Worm (Caenorhabditis elegans) whole organism, mixed stage, embryonic: Measurements from ENCODE around the gene C44B12.6.

ENCODE experiments used
- blmp-1 ChIP-seq: fragments of 150-350 bp; optimal IDR thresholded peaks from 2 replicates; lab custom pipeline; 2014; ENCODE audit warnings: missing biosample characterization, missing genetic modification characterization
- ceh-39 ChIP-seq: fragments of 150-350 bp; optimal IDR thresholded peaks from 2 replicates; lab custom pipeline; 2014; ENCODE audit warnings: missing biosample characterization, missing genetic modification characterization
- ceh-83 ChIP-seq: fragments of 200-800 bp; sonication (Bioruptor generic); optimal IDR thresholded peaks from 2 replicates; lab custom pipeline; 2018; ENCODE audit warnings: mild to moderate bottlenecking, missing genetic modification characterization, missing compliant biosample characterization
- elt-1 ChIP-seq: sonication (generic microtip); optimal IDR thresholded peaks from 2 replicates; lab custom pipeline; 2017; ENCODE audit warnings: missing genetic modification characterization, mild to moderate bottlenecking, missing compliant biosample characterization, antibody characterized with exemption, moderate library complexity, borderline replicate concordance; ENCODE audit not compliant: insufficient read depth
- ham-2 ChIP-seq: fragments of 200-800 bp; sonication (Bioruptor generic); optimal IDR thresholded peaks from 2 replicates; lab custom pipeline; 2018; ENCODE audit warnings: mild to moderate bottlenecking, missing genetic modification characterization, missing compliant biosample characterization
- lsy-2 ChIP-seq: fragments of 150-350 bp; optimal IDR thresholded peaks from 2 replicates; lab custom pipeline; 2014; ENCODE audit warnings: missing biosample characterization, missing genetic modification characterization
- nhr-237 ChIP-seq: fragments of 150-350 bp; optimal IDR thresholded peaks from 2 replicates; lab custom pipeline; 2014; ENCODE audit warnings: missing biosample characterization, missing genetic modification characterization
- nhr-28 ChIP-seq: fragments of 150-350 bp; optimal IDR thresholded peaks from 2 replicates; lab custom pipeline; 2014; ENCODE audit warnings: missing biosample characterization, missing genetic modification characterization
- unc-39 ChIP-seq: fragments of 150-350 bp; optimal IDR thresholded peaks from 2 replicates; lab custom pipeline; 2014; ENCODE audit warnings: missing biosample characterization, missing genetic modification characterization
- unc-62 ChIP-seq: fragments of 150-350 bp; optimal IDR thresholded peaks from 2 replicates; lab custom pipeline; 2014; ENCODE audit warnings: missing biosample characterization, missing genetic modification reagents, missing genetic modification characterization
- ztf-11 ChIP-seq: fragments of 150-350 bp; optimal IDR thresholded peaks from 2 replicates; lab custom pipeline; 2014; ENCODE audit warnings: missing biosample characterization, missing genetic modification characterization

- TF ChIP-seq lsy-2 (tag; lab: Kevin White, UChicago) (no peak), nhr-28 (tag; lab: Kevin White, UChicago) (no peak), unc-39 (tag; lab: Kevin White, UChicago) (no peak), nhr-237 (tag; lab: Kevin White, UChicago) (no peak), unc-62 (GFP tag; lab: Kevin White, UChicago) (no peak), ceh-39 (tag; lab: Kevin White, UChicago) (no peak), blmp-1 (tag; lab: Kevin White, UChicago) (no peak), elt-1 (tag; lab: Kevin White, UChicago) (no peak), ham-2 (GFP tag; lab: Kevin White, UChicago) (no peak), ztf-11 (tag; lab: Kevin White, UChicago) (no peak), ceh-83 (no peak)
These were observed 18.0 kb downstream of the C44B12.6 start, which contains the start of gene srx-13 for ce11 chrIV:1118566-1118965.
